Fruit fly (Drosophila melanogaster): ENCODE results near the gene CG2983.
A peak's percentile ranks its signal among the peaks of the same experiment; 100 is the strongest.

Gene CG2983

dm6 chr2L:2884683-2885502, 37.5 kb downstream of the CG2983 start (continued):
- TF ChIP-seq MTF-1 (GFP tag; optimal IDR thresholded peaks at IDR 0.05; ENCODE audit: borderline replicate concordance) (peak; percentile 75), mld (GFP tag; IDR thresholded peaks at IDR 0.05; ENCODE audit: partially characterized antibody) (peak; percentile 52; the same call in 1 of the 3 replicates), CG11247 (GFP tag; IDR thresholded peaks at IDR 0.05) (peak; percentile 55; the same call in 1 of the 2 replicates), Hr3 (GFP tag; optimal IDR thresholded peaks at IDR 0.05) (no peak), Hr51 (GFP tag; optimal IDR thresholded peaks at IDR 0.05) (no peak), slou (GFP tag; optimal IDR thresholded peaks at IDR 0.05) (no peak), so (GFP tag; IDR thresholded peaks at IDR 0.05) (no peak), cg (GFP tag; optimal IDR thresholded peaks at IDR 0.05) (peak; percentile 69), aop (GFP tag; IDR thresholded peaks at IDR 0.05) (peak; percentile 42; the same call in 1 of the 2 replicates), CG34422 (GFP tag; IDR thresholded peaks at IDR 0.05) (peak; percentile 89; the same call in 2 of the 3 replicates), CG31224 (GFP tag; IDR thresholded peaks at IDR 0.05) (peak; percentile 43; the same call in 1 of the 2 replicates), abd-A (tag; optimal IDR thresholded peaks at IDR 0.05) (peak; percentile 91), CG43689 (GFP tag; IDR thresholded peaks at IDR 0.05) (no peak), CG13296 (GFP tag; optimal IDR thresholded peaks at IDR 0.05) (peak; percentile 57), Sry-δ (GFP tag; optimal IDR thresholded peaks at IDR 0.05) (no peak), fd102C (GFP tag; optimal IDR thresholded peaks at IDR 0.05) (peak; percentile 15), CG14710 (tag; optimal IDR thresholded peaks at IDR 0.05) (peak; percentile 56), CG17829 (tag; optimal IDR thresholded peaks at IDR 0.05) (peak; percentile 40), CG3726 (GFP tag; IDR thresholded peaks at IDR 0.05) (no peak), D19A (tag; optimal IDR thresholded peaks at IDR 0.05) (peak; percentile 20), CG6791 (GFP tag; IDR thresholded peaks at IDR 0.05; ENCODE audit: partially characterized antibody) (peak; percentile 75), Spps (tag; optimal IDR thresholded peaks at IDR 0.05) (no peak), toy (GFP tag; IDR thresholded peaks at IDR 0.05) (no peak)

dm6 chr2L:2885503-2886225, 38.2 kb downstream of the CG2983 start, which contains the start of the genes NTPase and lilli:
TSS of gene NTPase (minus strand) at chr2L:2885850.
TSS of gene lilli (plus strand) at chr2L:2885929.
- peak; percentile 44; the same call in 1 of the 2 replicates for TF ChIP-seq CG6272 (GFP tag; IDR thresholded peaks at IDR 0.05)
- peak; percentile 31; the same call in 1 of the 2 replicates for TF ChIP-seq CG4404 (GFP tag; IDR thresholded peaks at IDR 0.05)
- TF ChIP-seq Sox100B (GFP tag; optimal IDR thresholded peaks at IDR 0.05): peak; percentile 39
- TF ChIP-seq CG8478 (optimal IDR thresholded peaks at IDR 0.05): peak; percentile 98
- peak; percentile 12; the same call in 1 of the 2 replicates for TF ChIP-seq NFAT (GFP tag; IDR thresholded peaks at IDR 0.05)
- TF ChIP-seq Drgx (GFP tag; IDR thresholded peaks at IDR 0.05): no peak
- TF ChIP-seq gsb-n (tag; optimal IDR thresholded peaks at IDR 0.05): peak; percentile 6
- TF ChIP-seq CTCF (GFP tag; optimal IDR thresholded peaks at IDR 0.05): no peak
- TF ChIP-seq Dbx (GFP tag; IDR thresholded peaks at IDR 0.05): peak; percentile 76
- no peak for TF ChIP-seq sens-2 (GFP tag; IDR thresholded peaks at IDR 0.05)
- TF ChIP-seq CG5953 (GFP tag; IDR thresholded peaks at IDR 0.05): no peak
- no peak for TF ChIP-seq MTF-1 (GFP tag; optimal IDR thresholded peaks at IDR 0.05; ENCODE audit: borderline replicate concordance)
- TF ChIP-seq CG16779 (GFP tag; IDR thresholded peaks at IDR 0.05): no peak
- TF ChIP-seq org-1 (GFP tag; optimal IDR thresholded peaks at IDR 0.05): no peak
- peak; percentile 98 to 99 for TF ChIP-seq crp (GFP tag; optimal IDR thresholded peaks at IDR 0.05)
- peak; percentile 17 for TF ChIP-seq CG12744 (GFP tag; optimal IDR thresholded peaks at IDR 0.05)
- no peak for TF ChIP-seq sc (optimal IDR thresholded peaks at IDR 0.05)
- TF ChIP-seq sc (GFP tag; optimal IDR thresholded peaks at IDR 0.05): no peak
- TF ChIP-seq CG42726 (GFP tag; IDR thresholded peaks at IDR 0.05; ENCODE audit: partially characterized antibody): peak; percentile 94
- TF ChIP-seq HLHmδ (GFP tag; optimal IDR thresholded peaks at IDR 0.05): no peak
- TF ChIP-seq otp (GFP tag; IDR thresholded peaks at IDR 0.05): no peak
- peak; percentile 91 for TF ChIP-seq unc-4 (GFP tag; IDR thresholded peaks at IDR 0.05; ENCODE audit: partially characterized antibody)
- TF ChIP-seq crc (GFP tag; optimal IDR thresholded peaks at IDR 0.05): peak; percentile 62
- TF ChIP-seq CG8944 (GFP tag; optimal IDR thresholded peaks at IDR 0.05): peak; percentile 61
- TF ChIP-seq CG4730 (GFP tag; IDR thresholded peaks at IDR 0.05): no peak
- TF ChIP-seq CG6854 (GFP tag; optimal IDR thresholded peaks at IDR 0.05): no peak

Measured in whole organism, embryonic.